Worm (Caenorhabditis elegans) whole organism, late embryonic: Measurements from ENCODE around the gene sad-1.
A peak's percentile ranks its signal among the peaks of the same experiment; 100 is the strongest.

ENCODE experiments used
- C38D4.7 ChIP-seq: fragments of 200-800 bp; sonication (Bioruptor generic); optimal IDR thresholded peaks from 2 replicates; lab custom pipeline; 2018; ENCODE audit warnings: mild to moderate bottlenecking, missing genetic modification characterization, moderate library complexity, missing compliant biosample characterization
- K09A11.1 ChIP-seq: sonication (generic microtip); optimal IDR thresholded peaks from 2 replicates; lab custom pipeline; 2017; ENCODE audit warnings: antibody characterized with exemption, mild to moderate bottlenecking, missing genetic modification characterization, missing compliant biosample characterization; ENCODE audit not compliant: insufficient read depth
- Y22D7AL.16 ChIP-seq: sonication (generic microtip); optimal IDR thresholded peaks from 2 replicates; lab custom pipeline; 2016; ENCODE audit warnings: missing genetic modification characterization, missing compliant biosample characterization
- ama-1 ChIP-seq: fragments of 150-350 bp; optimal IDR thresholded peaks from 2 replicates; lab custom pipeline; 2014
- ceh-22 ChIP-seq: sonication (generic microtip); optimal IDR thresholded peaks from 2 replicates; lab custom pipeline; 2017; ENCODE audit warnings: missing biosample characterization, missing genetic modification characterization
- ceh-30 ChIP-seq: fragments of 150-350 bp; optimal IDR thresholded peaks from 2 replicates; lab custom pipeline; 2014; ENCODE audit warnings: missing biosample characterization, missing genetic modification characterization
- ceh-34 ChIP-seq: sonication (generic microtip); optimal IDR thresholded peaks from 2 replicates; lab custom pipeline; 2016; ENCODE audit warnings: mild to moderate bottlenecking, missing genetic modification characterization, missing compliant biosample characterization
- ceh-45 ChIP-seq: fragments of 200-800 bp; sonication (Bioruptor generic); IDR thresholded peaks from 2 replicates; pipeline ENCODE4 v1.3.6; 2022; ENCODE audit warnings: missing genetic modification reagents, missing genetic modification characterization, missing compliant biosample characterization
- ceh-6 ChIP-seq: fragments of 200-800 bp; sonication (Bioruptor generic); optimal IDR thresholded peaks from 2 replicates; lab custom pipeline; 2018; ENCODE audit warnings: mild to moderate bottlenecking, missing genetic modification characterization, missing compliant biosample characterization
- che-1 ChIP-seq: sonication (generic microtip); optimal IDR thresholded peaks from 2 replicates; lab custom pipeline; 2016; ENCODE audit warnings: mild to moderate bottlenecking, missing genetic modification characterization, missing compliant biosample characterization
- dmd-4 ChIP-seq: sonication (generic microtip); optimal IDR thresholded peaks from 2 replicates; lab custom pipeline; 2016; ENCODE audit warnings: borderline replicate concordance, missing genetic modification characterization, missing compliant biosample characterization
- elt-2 ChIP-seq: sonication (generic microtip); optimal IDR thresholded peaks from 2 replicates; lab custom pipeline; 2016; ENCODE audit warnings: missing genetic modification reagents, missing genetic modification characterization, missing compliant biosample characterization
- eyg-1 ChIP-seq: sonication (generic microtip); optimal IDR thresholded peaks from 2 replicates; lab custom pipeline; 2016; ENCODE audit warnings: missing genotype, missing genetic modification characterization, missing compliant biosample characterization
- fkh-6 ChIP-seq: sonication (generic microtip); optimal IDR thresholded peaks from 2 replicates; lab custom pipeline; 2016; ENCODE audit warnings: missing genetic modification characterization, missing compliant biosample characterization
- hlh-13 ChIP-seq: fragments of 200-800 bp; sonication (Bioruptor generic); optimal IDR thresholded peaks from 2 replicates; lab custom pipeline; 2018; ENCODE audit warnings: mild to moderate bottlenecking, missing genetic modification characterization, missing compliant biosample characterization
- hlh-30 ChIP-seq: sonication (generic microtip); optimal IDR thresholded peaks from 2 replicates; lab custom pipeline; 2017; ENCODE audit warnings: antibody characterized with exemption, missing genetic modification characterization, missing compliant biosample characterization; ENCODE audit not compliant: insufficient read depth
- lim-6 ChIP-seq: sonication (generic microtip); optimal IDR thresholded peaks from 2 replicates; lab custom pipeline; 2016; ENCODE audit warnings: missing genetic modification characterization, missing compliant biosample characterization
- lin-11 ChIP-seq: fragments of 200-800 bp; sonication (Bioruptor generic); optimal IDR thresholded peaks from 2 replicates; lab custom pipeline; 2018; ENCODE audit warnings: mild to moderate bottlenecking, missing genetic modification characterization, missing compliant biosample characterization
- madf-2 ChIP-seq: sonication (generic microtip); optimal IDR thresholded peaks from 2 replicates; lab custom pipeline; 2017; ENCODE audit warnings: missing genetic modification characterization, missing compliant biosample characterization
- mec-3 ChIP-seq: sonication (generic microtip); optimal IDR thresholded peaks from 2 replicates; lab custom pipeline; 2016; ENCODE audit warnings: borderline replicate concordance, missing genetic modification characterization, missing compliant biosample characterization
- nhr-11 ChIP-seq: fragments of 150-350 bp; optimal IDR thresholded peaks from 2 replicates; lab custom pipeline; 2014; ENCODE audit warnings: missing biosample characterization, missing genetic modification characterization
- npax-4 ChIP-seq: sonication (generic microtip); optimal IDR thresholded peaks from 2 replicates; lab custom pipeline; 2016; ENCODE audit warnings: missing genetic modification characterization, missing compliant biosample characterization
- odd-2 ChIP-seq: sonication (generic microtip); optimal IDR thresholded peaks from 2 replicates; lab custom pipeline; 2017; ENCODE audit warnings: antibody characterized with exemption, mild to moderate bottlenecking, missing genetic modification characterization, missing compliant biosample characterization
- pag-3 ChIP-seq: sonication (generic microtip); optimal IDR thresholded peaks from 2 replicates; lab custom pipeline; 2016; ENCODE audit warnings: missing compliant biosample characterization, missing genetic modification characterization, borderline replicate concordance
- pax-1 ChIP-seq: fragments of 150-350 bp; optimal IDR thresholded peaks from 2 replicates; lab custom pipeline; 2014; ENCODE audit warnings: missing biosample characterization, missing genetic modification characterization
- pha-2 ChIP-seq: sonication (generic microtip); optimal IDR thresholded peaks from 2 replicates; lab custom pipeline; 2017; ENCODE audit warnings: mild to moderate bottlenecking, missing genetic modification characterization, missing compliant biosample characterization
- pros-1 ChIP-seq: fragments of 150-350 bp; optimal IDR thresholded peaks from 2 replicates; lab custom pipeline; 2014; ENCODE audit warnings: missing biosample characterization, missing genetic modification reagents, missing genetic modification characterization
- ref-2 ChIP-seq: sonication (generic microtip); optimal IDR thresholded peaks from 2 replicates; lab custom pipeline; 2016; ENCODE audit warnings: missing genetic modification characterization, missing compliant biosample characterization
- tbx-7 ChIP-seq: sonication (generic microtip); optimal IDR thresholded peaks from 2 replicates; lab custom pipeline; 2016; ENCODE audit warnings: missing genotype, missing genetic modification characterization, missing compliant biosample characterization
- ttx-3 ChIP-seq: sonication (generic microtip); optimal IDR thresholded peaks from 2 replicates; lab custom pipeline; 2016; ENCODE audit warnings: missing genetic modification reagents, missing genetic modification characterization, missing compliant biosample characterization
- unc-42 ChIP-seq: sonication (generic microtip); optimal IDR thresholded peaks from 2 replicates; lab custom pipeline; 2016; ENCODE audit warnings: missing genotype, missing genetic modification characterization, missing compliant biosample characterization
- unc-55 ChIP-seq: sonication (generic microtip); optimal IDR thresholded peaks from 2 replicates; lab custom pipeline; 2017; ENCODE audit warnings: missing biosample characterization, missing genetic modification reagents, missing genetic modification characterization
- zip-5 ChIP-seq: sonication (generic microtip); optimal IDR thresholded peaks from 2 replicates; lab custom pipeline; 2016; ENCODE audit warnings: missing genetic modification characterization, missing compliant biosample characterization

Gene sad-1

DNA sequence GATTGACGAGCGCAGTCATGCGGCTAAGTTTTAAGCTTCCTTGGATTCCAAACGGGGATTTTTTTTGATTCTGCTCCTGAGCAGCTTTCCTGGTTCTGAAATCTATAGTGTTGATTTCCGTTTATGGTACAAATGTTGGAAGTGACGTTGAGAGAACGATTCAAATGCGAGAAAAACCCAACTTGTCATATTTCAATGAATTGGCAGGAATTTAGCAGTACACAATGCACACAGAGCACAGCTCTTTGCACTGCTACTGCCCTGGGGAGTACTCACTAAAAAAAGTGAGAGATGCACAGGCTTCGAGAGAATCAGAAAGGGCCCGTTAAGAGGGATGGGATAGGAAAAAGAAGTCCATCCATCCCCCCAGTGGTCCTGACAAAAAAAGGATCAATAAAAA is at the start of gene sad-1:
Gene sad-1, minus strand, starts transcription at position 101 of the 400 bp plus-strand sequence.
- no peak for TF ChIP-seq eyg-1 (tag; lab: Kevin White, UChicago)
- no peak for TF ChIP-seq che-1 (tag; lab: Kevin White, UChicago)
- no peak for TF ChIP-seq ttx-3
- no peak for TF ChIP-seq ceh-34
- TF ChIP-seq C38D4.7 = no peak
- no peak for TF ChIP-seq madf-2 (tag; lab: Kevin White, UChicago)
- TF ChIP-seq zip-5 (tag; lab: Kevin White, UChicago) = no peak
- TF ChIP-seq nhr-11 (tag; lab: Kevin White, UChicago) = no peak
- no peak for TF ChIP-seq elt-2
- no peak for TF ChIP-seq ceh-45 (GFP tag; lab: Robert Waterston, UW)
- no peak for TF ChIP-seq hlh-30
- no peak for TF ChIP-seq K09A11.1 (tag; lab: Kevin White, UChicago)

DNA sequence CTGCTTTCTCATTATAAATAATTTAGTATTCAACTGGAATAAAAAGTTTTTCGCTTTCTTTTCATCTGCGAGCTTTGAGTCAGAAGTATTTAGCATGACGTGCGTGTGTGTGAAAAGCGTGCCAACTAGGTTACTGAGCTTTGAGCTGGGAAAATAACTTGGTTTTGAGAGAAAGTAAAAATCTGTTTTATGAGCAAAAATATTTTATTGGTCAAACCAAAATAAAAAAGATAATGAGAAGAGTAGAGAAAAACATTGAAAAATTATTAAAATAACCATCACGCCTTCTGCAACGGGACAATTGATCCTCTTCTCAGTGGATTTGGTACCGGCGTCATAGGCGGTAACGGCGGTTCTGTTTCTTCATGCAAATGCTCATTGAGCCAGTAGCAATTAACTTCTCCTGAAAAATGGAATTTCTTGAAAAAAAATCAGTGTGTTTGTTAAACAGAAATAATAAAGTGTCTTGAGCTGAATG is 44.1 kb upstream of the sad-1 start:
- TF ChIP-seq hlh-13 (GFP tag; lab: Kevin White, UChicago) (no peak), tbx-7 (tag; lab: Kevin White, UChicago) (no peak), fkh-6 (tag; lab: Kevin White, UChicago) (no peak), pros-1 (tag; lab: Kevin White, UChicago) (no peak), odd-2 (tag; lab: Kevin White, UChicago) (no peak), pha-2 (no peak), ceh-6 (no peak), ref-2 (no peak), pax-1 (tag; lab: Kevin White, UChicago) (no peak), mec-3 (tag; lab: Kevin White, UChicago) (no peak), madf-2 (tag; lab: Kevin White, UChicago) (no peak), Y22D7AL.16 (tag; lab: Kevin White, UChicago) (no peak), lin-11 (tag; lab: Kevin White, UChicago) (no peak), ceh-22 (tag; lab: Kevin White, UChicago) (no peak), dmd-4 (tag; lab: Kevin White, UChicago) (no peak), unc-42 (no peak), npax-4 (no peak), ceh-30 (no peak)

DNA sequence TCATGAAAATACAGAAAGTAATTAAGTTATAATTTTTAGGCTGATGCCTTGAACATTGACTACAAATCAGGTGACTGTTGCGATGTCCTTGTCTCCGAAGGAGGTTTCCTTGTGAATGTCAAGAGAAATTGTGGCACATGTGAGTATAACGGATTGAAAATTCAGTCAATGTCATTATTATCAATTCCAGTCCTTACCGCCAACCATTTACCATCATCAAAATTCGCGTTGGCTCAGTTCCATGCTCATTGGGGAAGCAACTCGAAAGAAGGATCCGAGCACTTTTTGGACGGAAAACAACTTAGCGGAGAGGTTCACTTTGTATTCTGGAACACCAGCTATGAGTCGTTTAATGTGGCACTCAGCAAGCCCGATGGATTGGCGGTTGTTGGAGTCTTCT is 42.9 kb upstream of the sad-1 start:
- TF ChIP-seq C38D4.7 = no peak
- TF ChIP-seq pros-1 (tag; lab: Kevin White, UChicago) = no peak
- no peak for TF ChIP-seq K09A11.1 (tag; lab: Kevin White, UChicago)
- TF ChIP-seq nhr-11 (tag; lab: Kevin White, UChicago) = no peak
- TF ChIP-seq, all 69 proteins: peak for 0

DNA sequence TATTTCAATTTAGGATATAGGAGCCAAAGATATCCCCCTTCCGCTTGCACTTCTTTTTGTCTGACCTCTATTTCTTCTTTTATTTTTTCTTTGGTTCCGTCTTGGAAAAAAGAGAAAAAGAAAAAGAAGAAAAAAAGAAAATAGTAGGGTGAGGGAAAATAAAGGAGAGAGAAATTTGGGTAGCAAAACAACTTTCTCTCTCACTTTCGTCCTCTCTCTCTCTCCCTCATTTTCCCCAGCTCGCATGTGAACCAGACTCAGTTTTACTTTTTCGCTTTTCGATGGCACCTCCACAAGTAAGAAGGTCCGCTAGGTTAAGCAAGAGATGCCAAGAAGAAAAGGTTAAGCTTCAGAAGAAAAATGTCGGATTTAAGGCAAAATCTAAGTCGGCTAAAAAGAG is 42.3 kb upstream of the sad-1 start:
- peak; percentile 5 for TF ChIP-seq unc-55 (GFP tag; lab: Kevin White, UChicago)
- TF ChIP-seq ttx-3 = no peak

DNA sequence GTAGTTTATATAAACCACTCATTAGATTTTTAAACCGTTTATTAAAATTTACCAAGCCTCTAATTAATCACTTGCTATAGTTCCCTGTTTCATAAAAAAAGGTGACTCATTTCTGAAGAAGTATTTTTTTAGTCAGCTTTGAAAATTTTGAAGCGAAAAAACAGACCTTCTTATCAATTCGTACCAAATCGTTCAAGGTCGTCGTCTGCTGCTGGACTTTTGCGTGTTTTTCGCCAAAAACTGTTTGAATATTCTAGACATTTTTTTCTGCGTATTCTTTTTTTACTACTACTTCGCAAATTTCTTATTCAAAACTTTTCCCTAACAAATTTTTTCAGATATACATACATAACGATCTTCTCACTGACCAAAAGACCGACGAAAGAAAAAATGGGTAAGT is 41.8 kb upstream of the sad-1 start, which contains the start of gene cah-4:
Gene cah-4, plus strand, starts transcription at position 339 of the 400 bp plus-strand sequence.
- no peak for TF ChIP-seq ceh-30
- TF ChIP-seq nhr-11 (tag; lab: Kevin White, UChicago) = no peak
- TF ChIP-seq fkh-6 (tag; lab: Kevin White, UChicago) = no peak
- TF ChIP-seq ama-1 (lab: Kevin White, UChicago) = no peak
- TF ChIP-seq lim-6 = no peak
- no peak for TF ChIP-seq mec-3 (tag; lab: Kevin White, UChicago)
- TF ChIP-seq pag-3 (tag; lab: Kevin White, UChicago) = no peak
- TF ChIP-seq Y22D7AL.16 (tag; lab: Kevin White, UChicago) = no peak
- TF ChIP-seq, all 69 proteins: peak for 0
